Worm (Caenorhabditis elegans) whole organism, L2 larva: ENCODE data around the gene C05D12.7.

ENCODE experiments used
- F13H6.1 ChIP-seq: sonication (generic microtip); optimal IDR thresholded peaks from 2 replicates; lab custom pipeline; 2016; ENCODE audit warnings: missing genetic modification characterization, missing compliant biosample characterization
- R02D3.7 ChIP-seq: fragments of 150-350 bp; optimal IDR thresholded peaks from 2 replicates; lab custom pipeline; 2014; ENCODE audit warnings: missing biosample characterization, missing genetic modification characterization
- Y55F3AM.14 ChIP-seq: fragments of 200-800 bp; sonication (Bioruptor generic); optimal IDR thresholded peaks from 2 replicates; lab custom pipeline; 2018; ENCODE audit warnings: mild to moderate bottlenecking, missing genetic modification characterization, missing compliant biosample characterization
- ZK546.5 ChIP-seq: sonication (generic microtip); optimal IDR thresholded peaks from 2 replicates; lab custom pipeline; 2017; ENCODE audit warnings: missing biosample characterization, missing genetic modification characterization
- alr-1 ChIP-seq: fragments of 150-350 bp; optimal IDR thresholded peaks from 2 replicates; lab custom pipeline; 2014; ENCODE audit warnings: missing biosample characterization, missing genetic modification characterization
- aly-2 ChIP-seq: fragments of 150-350 bp; optimal IDR thresholded peaks from 2 replicates; lab custom pipeline; 2014; ENCODE audit warnings: missing biosample characterization, missing genetic modification characterization
- ama-1 ChIP-seq: fragments of 150-350 bp; optimal IDR thresholded peaks from 2 replicates; lab custom pipeline; 2018; ENCODE audit warnings: inconsistent platforms
- blmp-1 ChIP-seq: sonication (generic microtip); optimal IDR thresholded peaks from 2 replicates; lab custom pipeline; 2017; ENCODE audit warnings: missing genetic modification characterization, mild to moderate bottlenecking, missing compliant biosample characterization, antibody characterized with exemption, moderate library complexity; ENCODE audit not compliant: insufficient read depth
- ceh-82 ChIP-seq: fragments of 150-350 bp; optimal IDR thresholded peaks from 2 replicates; lab custom pipeline; 2014; ENCODE audit warnings: missing biosample characterization, missing genetic modification characterization
- crh-2 ChIP-seq: sonication (generic microtip); optimal IDR thresholded peaks from 2 replicates; lab custom pipeline; 2017; ENCODE audit warnings: missing biosample characterization, missing genetic modification characterization
- dmd-4 ChIP-seq: sonication (generic microtip); optimal IDR thresholded peaks from 2 replicates; lab custom pipeline; 2017; ENCODE audit warnings: missing biosample characterization, missing genetic modification characterization
- egl-27 ChIP-seq: sonication (generic microtip); optimal IDR thresholded peaks from 3 replicates; lab custom pipeline; 2017; ENCODE audit warnings: missing biosample characterization, missing genetic modification reagents, missing genetic modification characterization
- elt-1 ChIP-seq: fragments of 150-350 bp; optimal IDR thresholded peaks from 2 replicates; lab custom pipeline; 2014; ENCODE audit warnings: missing biosample characterization, missing genetic modification characterization
- fos-1 ChIP-seq: fragments of 150-350 bp; optimal IDR thresholded peaks from 2 replicates; lab custom pipeline; 2014; ENCODE audit warnings: missing biosample characterization, missing genetic modification characterization
- lin-11 ChIP-seq: fragments of 150-350 bp; sonication (generic microtip); optimal IDR thresholded peaks from 2 replicates; lab custom pipeline; 2014; ENCODE audit warnings: missing biosample characterization, missing genetic modification characterization, inconsistent platforms, mixed read lengths
- lin-39 ChIP-seq: fragments of 150-350 bp; optimal IDR thresholded peaks from 2 replicates; lab custom pipeline; 2014; ENCODE audit warnings: missing biosample characterization, missing genetic modification reagents, missing genetic modification characterization
- lsy-2 ChIP-seq, 2 experiments: fragments of 150-350 bp in 1 of 2; sonication (generic microtip) in 1 of 2; optimal IDR thresholded peaks; 2 replicates each; lab custom pipeline; 2014 to 2017; ENCODE audit warnings: missing biosample characterization in 2 of 2, missing genetic modification characterization in 2 of 2
- mab-5 ChIP-seq: fragments of 150-350 bp; optimal IDR thresholded peaks from 2 replicates; lab custom pipeline; 2014; ENCODE audit warnings: missing biosample characterization, missing genetic modification characterization
- mbf-1 ChIP-seq: sonication (generic microtip); optimal IDR thresholded peaks from 2 replicates; lab custom pipeline; 2017; ENCODE audit warnings: missing biosample characterization, missing genetic modification characterization
- mdl-1 ChIP-seq, 2 experiments: fragments of 150-350 bp in 1 of 2; sonication (generic microtip) in 1 of 2; optimal IDR thresholded peaks; 2 replicates each; lab custom pipeline; 2017; ENCODE audit warnings: missing biosample characterization in 2 of 2, missing genetic modification characterization in 2 of 2
- nhr-10 ChIP-seq: sonication (generic microtip); optimal IDR thresholded peaks from 2 replicates; lab custom pipeline; 2017; ENCODE audit warnings: missing biosample characterization, missing genetic modification characterization
- nhr-12 ChIP-seq: fragments of 150-350 bp; optimal IDR thresholded peaks from 2 replicates; lab custom pipeline; 2014; ENCODE audit warnings: missing biosample characterization, missing genetic modification characterization
- nhr-129 ChIP-seq: fragments of 150-350 bp; optimal IDR thresholded peaks from 2 replicates; lab custom pipeline; 2014; ENCODE audit warnings: missing biosample characterization, missing genetic modification characterization
- nhr-21 ChIP-seq: fragments of 150-350 bp; optimal IDR thresholded peaks from 2 replicates; lab custom pipeline; 2014; ENCODE audit warnings: missing biosample characterization, missing genetic modification characterization
- nhr-23 ChIP-seq: fragments of 150-350 bp; optimal IDR thresholded peaks from 2 replicates; lab custom pipeline; 2014; ENCODE audit warnings: missing biosample characterization, missing genetic modification reagents, missing genetic modification characterization
- nhr-237 ChIP-seq: fragments of 150-350 bp; optimal IDR thresholded peaks from 2 replicates; lab custom pipeline; 2014; ENCODE audit warnings: missing biosample characterization, missing genetic modification characterization
- nhr-25 ChIP-seq: fragments of 150-350 bp; sonication (generic microtip); optimal IDR thresholded peaks from 3 replicates; lab custom pipeline; 2014; ENCODE audit warnings: missing biosample characterization, missing genetic modification characterization
- nhr-6 ChIP-seq: fragments of 150-350 bp; optimal IDR thresholded peaks from 2 replicates; lab custom pipeline; 2014; ENCODE audit warnings: missing biosample characterization, missing genetic modification characterization
- nhr-77 ChIP-seq: fragments of 150-350 bp; optimal IDR thresholded peaks from 2 replicates; lab custom pipeline; 2014; ENCODE audit warnings: missing biosample characterization, missing genetic modification characterization
- sem-4 ChIP-seq: fragments of 150-350 bp; optimal IDR thresholded peaks from 2 replicates; lab custom pipeline; 2014; ENCODE audit warnings: missing biosample characterization, missing genetic modification reagents, missing genetic modification characterization
- skn-1 ChIP-seq: sonication (generic microtip); optimal IDR thresholded peaks from 2 replicates; lab custom pipeline; 2017; ENCODE audit warnings: missing biosample characterization, missing genetic modification characterization
- sma-3 ChIP-seq: sonication (generic microtip); optimal IDR thresholded peaks from 2 replicates; lab custom pipeline; 2016; ENCODE audit warnings: missing genetic modification reagents, missing genetic modification characterization, missing compliant biosample characterization
- sma-9 ChIP-seq, 2 experiments: fragments of 150-350 bp in 1 of 2; sonication (generic microtip) in 1 of 2; optimal IDR thresholded peaks; 2 replicates each; lab custom pipeline; 2014 to 2016; ENCODE audit warnings: missing genetic modification characterization in 2 of 2, mild to moderate bottlenecking in 1 of 2, missing biosample characterization in 1 of 2, missing compliant biosample characterization in 1 of 2, missing genetic modification reagents in 1 of 2, moderate library complexity in 1 of 2
- snpc-4 ChIP-seq: fragments of 150-350 bp; optimal IDR thresholded peaks from 2 replicates; lab custom pipeline; 2014; ENCODE audit warnings: missing biosample characterization, missing genetic modification characterization
- unc-62 ChIP-seq: fragments of 150-350 bp; optimal IDR thresholded peaks from 2 replicates; lab custom pipeline; 2014; ENCODE audit warnings: missing biosample characterization, missing genetic modification reagents, missing genetic modification characterization
- zag-1 ChIP-seq: fragments of 150-350 bp; optimal IDR thresholded peaks from 2 replicates; lab custom pipeline; 2014; ENCODE audit warnings: missing biosample characterization, missing genetic modification characterization
- ztf-1 ChIP-seq: fragments of 200-800 bp; sonication (Bioruptor generic); conservative IDR thresholded peaks from 2 replicates; pipeline ENCODE4 v1.3.6; 2022; ENCODE audit warnings: missing genetic modification characterization, missing compliant biosample characterization
- ztf-4 ChIP-seq: fragments of 150-350 bp; optimal IDR thresholded peaks from 2 replicates; lab custom pipeline; 2014; ENCODE audit warnings: missing biosample characterization, missing genetic modification characterization

Gene C05D12.7

DNA sequence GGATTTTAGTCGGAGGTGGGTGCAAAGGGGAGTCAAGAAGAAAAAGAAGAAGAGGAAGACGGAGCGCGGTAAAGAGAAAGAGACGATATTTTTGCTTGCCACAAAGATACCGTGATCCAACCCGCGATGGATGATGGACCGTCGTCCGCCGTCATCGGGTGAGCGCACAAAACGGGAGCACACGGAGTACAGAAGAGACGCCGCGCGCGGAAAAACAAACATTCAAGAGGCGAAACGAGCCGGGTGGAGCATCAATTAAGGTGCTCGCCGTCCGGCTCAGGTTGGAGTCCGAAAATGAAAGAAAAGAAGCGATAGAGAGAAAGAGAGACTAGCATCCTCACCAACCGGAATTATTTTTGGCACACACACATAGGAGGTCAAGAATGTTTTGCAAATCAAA lies 16.1 kb upstream of the C05D12.7 start:
- TF ChIP-seq nhr-129 (tag; lab: Kevin White, UChicago) (no peak), ZK546.5 (tag; lab: Kevin White, UChicago) (no peak), nhr-12 (no peak), ztf-1 (GFP tag; lab: Robert Waterston, UW) (no peak), ztf-4 (tag; lab: Kevin White, UChicago) (no peak), nhr-23 (no peak), mdl-1 (tag; optimal IDR thresholded peaks at IDR 0.05; lab: Kevin White, UChicago) (no peak), fos-1 (tag; lab: Kevin White, UChicago) (no peak), nhr-21 (no peak), lin-39 (tag; lab: Kevin White, UChicago) (no peak), ama-1 (lab: Kevin White, UChicago) (no peak), unc-62 (GFP tag; lab: Kevin White, UChicago) (no peak), snpc-4 (tag; lab: Kevin White, UChicago) (no peak), blmp-1 (tag; lab: Kevin White, UChicago) (no peak), sma-9 (GFP tag; optimal IDR thresholded peaks at IDR 0.05; lab: Kevin White, UChicago) (no peak), sma-9 (tag; optimal IDR thresholded peaks at IDR 0.05; lab: Kevin White, UChicago) (no peak), dmd-4 (tag; lab: Kevin White, UChicago) (no peak), sem-4 (no peak), sma-3 (GFP tag; lab: Kevin White, UChicago) (no peak)

ce11 chrII:11396217-11396616 lies 13.7 kb upstream of the C05D12.7 start:
- TF ChIP-seq nhr-77 (tag; lab: Kevin White, UChicago) (no peak), alr-1 (no peak), nhr-23 (no peak), nhr-25 (tag; lab: Kevin White, UChicago) (no peak), nhr-10 (tag; lab: Kevin White, UChicago) (no peak), skn-1 (tag; lab: Kevin White, UChicago) (no peak), elt-1 (tag; lab: Kevin White, UChicago) (no peak), zag-1 (tag; lab: Kevin White, UChicago) (no peak), fos-1 (tag; lab: Kevin White, UChicago) (no peak), Y55F3AM.14 (GFP tag; lab: Kevin White, UChicago) (no peak), R02D3.7 (tag; lab: Kevin White, UChicago) (no peak)

DNA sequence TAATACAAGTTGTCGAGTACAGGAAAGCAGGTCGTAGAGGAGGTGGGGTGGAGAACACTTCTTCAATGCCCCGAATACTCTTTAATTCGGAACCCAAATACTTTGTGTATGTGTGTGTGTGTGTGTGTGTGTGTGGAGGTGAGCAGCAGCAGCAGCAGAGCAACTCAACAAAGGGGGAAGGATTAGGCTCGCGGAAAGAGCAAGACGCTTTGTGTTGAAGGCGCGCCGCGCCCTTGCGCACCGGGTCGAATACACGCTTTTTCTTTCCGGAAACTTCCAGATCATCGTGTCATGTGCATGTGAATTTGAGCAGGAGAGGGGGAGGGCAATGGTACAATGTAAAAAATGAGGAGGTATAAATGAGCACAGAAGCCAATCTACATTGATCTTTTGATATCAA lies 11.1 kb upstream of the C05D12.7 start:
- TF ChIP-seq ztf-1 (GFP tag; lab: Robert Waterston, UW) (no peak), snpc-4 (tag; lab: Kevin White, UChicago) (no peak)

DNA sequence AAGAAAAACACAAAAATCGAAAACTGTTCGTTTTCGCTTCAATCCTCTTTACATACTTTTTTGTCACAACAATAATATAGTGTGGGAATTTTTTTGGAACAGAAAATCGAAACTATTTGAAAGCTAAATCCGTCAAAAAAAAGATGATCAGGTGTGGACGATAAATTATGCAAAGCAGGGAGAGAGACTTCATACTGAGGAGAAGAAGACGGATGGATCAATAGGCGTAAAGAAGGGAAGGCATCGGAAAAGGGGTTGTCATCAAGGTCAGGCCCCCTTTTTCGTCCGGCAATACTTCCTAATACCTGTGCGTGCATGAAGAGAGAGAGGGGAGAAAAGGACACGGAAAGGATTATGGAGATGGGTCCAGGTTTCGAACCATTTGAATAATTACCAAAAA lies 9.5 kb upstream of the C05D12.7 start:
- TF ChIP-seq lsy-2 (tag; optimal IDR thresholded peaks at IDR 0.05; lab: Kevin White, UChicago) (no peak), nhr-23 (no peak), nhr-129 (tag; lab: Kevin White, UChicago) (peak; percentile 7)

- no peak for TF ChIP-seq nhr-6 (tag; lab: Kevin White, UChicago)
- no peak for TF ChIP-seq ceh-82 (tag; lab: Kevin White, UChicago)
- no peak for TF ChIP-seq ztf-1 (GFP tag; lab: Robert Waterston, UW)
- TF ChIP-seq crh-2 (tag; lab: Kevin White, UChicago): no peak
- no peak for TF ChIP-seq egl-27 (tag; lab: Kevin White, UChicago)
- no peak for TF ChIP-seq nhr-21
Observed at ce11 chrII:11415672-11416071, 5.8 kb downstream of the C05D12.7 start, which contains the start of gene C05D12.1. Gene C05D12.1, minus strand, starts transcription at chrII:11415772.

DNA sequence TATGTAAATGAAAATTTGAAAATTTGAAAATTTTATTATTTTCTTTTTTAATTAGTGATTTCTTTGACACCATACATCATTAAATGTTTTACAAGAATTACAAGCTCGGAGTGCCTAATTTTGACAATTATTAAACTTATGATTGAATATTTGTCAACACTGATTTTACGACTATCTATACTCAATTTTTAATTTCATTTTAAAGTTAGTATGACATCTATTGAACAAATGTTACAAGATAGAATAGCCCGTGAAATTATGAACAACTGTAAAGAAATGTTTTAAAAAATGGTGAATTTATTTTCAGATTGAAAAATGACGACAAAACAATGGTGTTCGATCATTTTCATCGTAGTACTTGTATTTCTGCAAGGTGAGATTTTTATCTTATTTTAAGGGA lies 8.1 kb downstream of the C05D12.7 start, which contains the start of gene C05D12.2:
TSS of gene C05D12.2 (plus strand) at position 301 of the 400 bp plus-strand sequence.
- no peak for TF ChIP-seq F13H6.1 (tag; lab: Kevin White, UChicago)
- TF ChIP-seq nhr-25 (tag; lab: Kevin White, UChicago): no peak
- no peak for TF ChIP-seq lin-11 (tag; lab: Kevin White, UChicago)
- TF ChIP-seq unc-62 (GFP tag; lab: Kevin White, UChicago): no peak
- TF ChIP-seq mdl-1 (tag; optimal IDR thresholded peaks at IDR 0.05; lab: Kevin White, UChicago): no peak
- no peak for TF ChIP-seq sem-4
- no peak for TF ChIP-seq nhr-23
- TF ChIP-seq mbf-1 (tag; lab: Kevin White, UChicago): no peak
- TF ChIP-seq dmd-4 (tag; lab: Kevin White, UChicago): no peak
- TF ChIP-seq mab-5 (tag; lab: Kevin White, UChicago): no peak
- no peak for TF ChIP-seq snpc-4 (tag; lab: Kevin White, UChicago)
- TF ChIP-seq nhr-12: no peak
- TF ChIP-seq sma-9 (GFP tag; optimal IDR thresholded peaks at IDR 0.05; lab: Kevin White, UChicago): no peak
- no peak for TF ChIP-seq sma-9 (tag; optimal IDR thresholded peaks at IDR 0.05; lab: Kevin White, UChicago)
- TF ChIP-seq alr-1: no peak
- no peak for TF ChIP-seq zag-1 (tag; lab: Kevin White, UChicago)
- TF ChIP-seq ZK546.5 (tag; lab: Kevin White, UChicago): no peak
- no peak for TF ChIP-seq aly-2
- TF ChIP-seq nhr-237 (tag; lab: Kevin White, UChicago): no peak
